Fruit fly (Drosophila melanogaster): Measurements from ENCODE around the gene sofe.

sofe gene

DNA sequence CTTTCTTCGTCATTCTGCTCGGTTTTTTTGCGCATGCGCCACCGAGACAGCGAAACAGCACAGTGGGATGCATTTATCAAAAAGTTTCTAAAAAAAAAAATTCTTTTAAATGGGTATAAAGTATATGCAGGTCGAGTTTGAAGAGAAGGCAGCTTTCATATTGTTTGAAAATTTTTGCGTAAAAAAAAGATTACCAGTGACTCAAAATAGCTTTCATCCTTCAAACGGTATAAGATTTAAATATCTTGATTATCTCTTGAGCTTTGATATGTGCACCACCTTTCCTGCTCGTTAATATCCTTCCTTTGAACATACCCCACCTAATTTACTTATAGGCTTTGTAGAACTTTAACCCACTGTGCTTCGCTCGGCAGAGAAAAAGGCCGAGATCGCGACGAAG is 47.8 kb upstream of the sofe start (continued):
- TF ChIP-seq CG42726 (GFP tag; IDR thresholded peaks at IDR 0.05; ENCODE audit: partially characterized antibody): no peak
- no peak for TF ChIP-seq nerfin-2 (GFP tag; IDR thresholded peaks at IDR 0.05; ENCODE audit: partially characterized antibody)
- no peak for TF ChIP-seq Taf1 (GFP tag; IDR thresholded peaks at IDR 0.05)
- TF ChIP-seq CG11085 (GFP tag; IDR thresholded peaks at IDR 0.05): no peak
- peak; percentile 57 for TF ChIP-seq CG1602 (GFP tag; optimal IDR thresholded peaks at IDR 0.05)
- no peak for TF ChIP-seq Hr39 (optimal IDR thresholded peaks at IDR 0.05)
- TF ChIP-seq chn (GFP tag; optimal IDR thresholded peaks at IDR 0.05): peak; percentile 57
- TF ChIP-seq CG4730 (GFP tag; IDR thresholded peaks at IDR 0.05): peak; percentile 38; the same call in 1 of the 2 replicates
- TF ChIP-seq wek (GFP tag; optimal IDR thresholded peaks at IDR 0.05): no peak
- TF ChIP-seq ttk (GFP tag; IDR thresholded peaks at IDR 0.05): 0 out of 2 replicates have a peak, but pooled peaks have one; percentile 18
- TF ChIP-seq CG17568 (GFP tag; optimal IDR thresholded peaks at IDR 0.05): no peak
- peak; percentile 83 for TF ChIP-seq gem (tag; optimal IDR thresholded peaks at IDR 0.05)
- peak; percentile 62 for TF ChIP-seq CG17359 (tag; optimal IDR thresholded peaks at IDR 0.05)
- no peak for TF ChIP-seq mirr (GFP tag; optimal IDR thresholded peaks at IDR 0.05)
- peak; percentile 63 for TF ChIP-seq CG2875 (GFP tag; optimal IDR thresholded peaks at IDR 0.05)
- TF ChIP-seq ase (GFP tag; IDR thresholded peaks at IDR 0.05): no peak
- TF ChIP-seq oc (tag; optimal IDR thresholded peaks at IDR 0.05): peak; percentile 35
- TF ChIP-seq sim (GFP tag; IDR thresholded peaks at IDR 0.05): no peak
- no peak for TF ChIP-seq pan (optimal IDR thresholded peaks at IDR 0.05)
- TF ChIP-seq pan (GFP tag; optimal IDR thresholded peaks at IDR 0.05 in 1 of 2, IDR thresholded peaks at IDR 0.05 in 1 of 2): peak in 1 of 2 experiments; percentile 23
- no peak for TF ChIP-seq gsb (GFP tag; IDR thresholded peaks at IDR 0.05)
- TF ChIP-seq NK7.1 (GFP tag; optimal IDR thresholded peaks at IDR 0.05): peak; percentile 4
- TF ChIP-seq CG9932 (GFP tag; IDR thresholded peaks at IDR 0.05): no peak
- no peak for TF ChIP-seq ab (GFP tag; optimal IDR thresholded peaks at IDR 0.05)
- peak; percentile 53 for TF ChIP-seq CG16815 (GFP tag; optimal IDR thresholded peaks at IDR 0.05)
- TF ChIP-seq CG1647 (GFP tag; optimal IDR thresholded peaks at IDR 0.05): peak; percentile 56
- TF ChIP-seq CG14667 (GFP tag; IDR thresholded peaks at IDR 0.05): no peak

DNA sequence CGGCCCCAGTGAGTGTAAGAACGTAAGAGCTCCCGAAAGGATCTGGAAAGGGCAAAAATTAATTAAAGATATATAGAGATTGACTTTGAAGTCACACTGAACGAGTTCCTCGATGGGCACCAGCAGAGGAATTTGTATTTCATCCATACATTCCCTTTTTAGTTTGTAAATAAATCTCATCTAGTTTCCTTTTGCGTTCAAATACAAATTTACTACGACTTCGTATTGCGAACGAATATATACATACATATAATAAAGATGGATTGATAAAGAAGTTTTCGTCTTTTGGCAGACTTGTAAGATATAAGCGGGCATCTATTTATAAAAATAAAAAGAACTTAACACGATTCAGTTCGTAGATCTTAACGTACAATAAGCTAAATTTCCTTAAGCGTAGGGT is 42.5 kb upstream of the sofe start, which contains the start of gene CG15208:
Gene CG15208 (plus strand): TSS at position 301 of the 400 bp plus-strand sequence.
- TF ChIP-seq unc-4 (GFP tag; IDR thresholded peaks at IDR 0.05; ENCODE audit: partially characterized antibody) (0 out of 2 replicates have a peak, but pooled peaks have one; percentile 1), bcd (GFP tag; optimal IDR thresholded peaks at IDR 0.05) (no peak)

DNA sequence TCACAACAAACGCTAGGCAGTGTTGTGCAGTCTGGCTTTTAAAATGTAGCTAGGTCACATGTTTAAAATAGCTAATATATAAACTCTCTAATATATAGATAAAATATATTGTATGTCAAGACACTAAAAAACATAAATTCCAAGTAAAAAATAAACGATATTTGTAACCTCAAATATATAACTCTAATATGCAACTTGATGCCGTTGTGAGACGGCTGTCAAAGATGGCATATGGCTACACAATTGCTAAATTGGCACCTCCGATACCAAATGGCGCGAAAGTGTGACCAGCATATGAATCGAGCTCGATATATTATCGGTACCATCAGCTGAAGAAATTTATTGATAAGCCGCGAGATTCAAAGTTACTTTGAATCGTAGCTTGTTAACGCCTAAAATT is 42.0 kb upstream of the sofe start, which contains the start of gene CG1582:
Gene CG1582 (minus strand): TSS at position 71 of the 400 bp plus-strand sequence.
- TF ChIP-seq CG1603 (tag; optimal IDR thresholded peaks at IDR 0.05): no peak
- no peak for TF ChIP-seq Ptx1 (GFP tag; IDR thresholded peaks at IDR 0.05)
- no peak for TF ChIP-seq sd (tag; optimal IDR thresholded peaks at IDR 0.05)
- TF ChIP-seq CG30431 (GFP tag; optimal IDR thresholded peaks at IDR 0.05): no peak
- TF ChIP-seq CG8924 (tag; optimal IDR thresholded peaks at IDR 0.05): no peak
- TF ChIP-seq CG18262 (tag; optimal IDR thresholded peaks at IDR 0.05): peak; percentile 20
- TF ChIP-seq bigmax (GFP tag; optimal IDR thresholded peaks at IDR 0.05): no peak
- TF ChIP-seq vnd (GFP tag; IDR thresholded peaks at IDR 0.05; ENCODE audit: partially characterized antibody): no peak
- TF ChIP-seq nau (GFP tag; optimal IDR thresholded peaks at IDR 0.05): no peak
- TF ChIP-seq sr (GFP tag; IDR thresholded peaks at IDR 0.05): no peak
- TF ChIP-seq CG7271 (tag; optimal IDR thresholded peaks at IDR 0.05): no peak
- TF ChIP-seq CG15514 (GFP tag; optimal IDR thresholded peaks at IDR 0.05): peak; percentile 59
- TF ChIP-seq crp (GFP tag; optimal IDR thresholded peaks at IDR 0.05): peak; percentile 22 to 83
- no peak for TF ChIP-seq CG12219 (GFP tag; optimal IDR thresholded peaks at IDR 0.05)
- TF ChIP-seq Sox100B (GFP tag; optimal IDR thresholded peaks at IDR 0.05): no peak
- TF ChIP-seq so (GFP tag; IDR thresholded peaks at IDR 0.05): no peak
- no peak for TF ChIP-seq slp2 (GFP tag; optimal IDR thresholded peaks at IDR 0.05)
- no peak for TF ChIP-seq CG18619 (GFP tag; optimal IDR thresholded peaks at IDR 0.05)
- no peak for TF ChIP-seq CG6654 (GFP tag; optimal IDR thresholded peaks at IDR 0.05)
- TF ChIP-seq CG7987 (GFP tag; optimal IDR thresholded peaks at IDR 0.05): no peak
- TF ChIP-seq CG8281 (tag; optimal IDR thresholded peaks at IDR 0.05): no peak
